Fruit fly (Drosophila melanogaster): ENCODE data around the gene sol.
A peak's percentile ranks its signal among the peaks of the same experiment; 100 is the strongest.

The sol gene

dm6 chrX:21369149-21369988 lies 19.3 kb downstream of the sol start:
- TF ChIP-seq CG5204 (GFP tag; optimal IDR thresholded peaks at IDR 0.05) (peak; percentile 5), tj (GFP tag; optimal IDR thresholded peaks at IDR 0.05) (peak; percentile 30), CG14711 (tag; optimal IDR thresholded peaks at IDR 0.05) (no peak), CG1620 (GFP tag; optimal IDR thresholded peaks at IDR 0.05) (peak; percentile 27), CG33017 (tag; optimal IDR thresholded peaks at IDR 0.05) (no peak), ovo (GFP tag; optimal IDR thresholded peaks at IDR 0.05) (peak; percentile 6), cic (GFP tag; optimal IDR thresholded peaks at IDR 0.05) (no peak), CG7101 (tag; optimal IDR thresholded peaks at IDR 0.05) (peak; percentile 14), Mnt (GFP tag; optimal IDR thresholded peaks at IDR 0.05) (peak; percentile 21), CG12768 (GFP tag; optimal IDR thresholded peaks at IDR 0.05) (peak; percentile 24)

- TF ChIP-seq Mnt (GFP tag; optimal IDR thresholded peaks at IDR 0.05): peak; percentile 83
- peak; percentile 44 for TF ChIP-seq cic (GFP tag; optimal IDR thresholded peaks at IDR 0.05)
- no peak for TF ChIP-seq cnc (optimal IDR thresholded peaks at IDR 0.05)
- TF ChIP-seq ovo (GFP tag; optimal IDR thresholded peaks at IDR 0.05): peak; percentile 55
- peak; percentile 8 for TF ChIP-seq CG5204 (GFP tag; optimal IDR thresholded peaks at IDR 0.05)
- peak; percentile 51 for TF ChIP-seq kay (GFP tag; ENCODE audit: borderline replicate concordance)
- no peak for TF ChIP-seq CG7045 (GFP tag; optimal IDR thresholded peaks at IDR 0.05)
- TF ChIP-seq CG12768 (GFP tag; optimal IDR thresholded peaks at IDR 0.05): peak; percentile 36
- peak; percentile 72 for TF ChIP-seq Crg-1 (GFP tag; optimal IDR thresholded peaks at IDR 0.05)
- peak; percentile 73 for TF ChIP-seq CG7101 (tag; optimal IDR thresholded peaks at IDR 0.05)
- TF ChIP-seq CG33017 (tag; optimal IDR thresholded peaks at IDR 0.05): no peak
- peak; percentile 52 for TF ChIP-seq CG14711 (tag; optimal IDR thresholded peaks at IDR 0.05)
- no peak for TF ChIP-seq CG11617 (GFP tag; optimal IDR thresholded peaks at IDR 0.05)
- TF ChIP-seq CG1620 (GFP tag; optimal IDR thresholded peaks at IDR 0.05): peak; percentile 83
- TF ChIP-seq bab1 (GFP tag; optimal IDR thresholded peaks at IDR 0.05): no peak
- peak; percentile 17 for TF ChIP-seq toe (GFP tag; optimal IDR thresholded peaks at IDR 0.05)
- peak; percentile 77 for TF ChIP-seq Hr96 (GFP tag; optimal IDR thresholded peaks at IDR 0.05)
- TF ChIP-seq pad (GFP tag; optimal IDR thresholded peaks at IDR 0.05): peak; percentile 84
- peak; percentile 40 for TF ChIP-seq Clk (GFP tag; optimal IDR thresholded peaks at IDR 0.05)
- TF ChIP-seq tj (GFP tag; optimal IDR thresholded peaks at IDR 0.05): no peak
Observed at dm6 chrX:21373659-21374426, 23.8 kb downstream of the sol start, which contains the start of gene slgA. Gene slgA (plus strand): TSS chrX:21374002.

- TF ChIP-seq Hr96 (GFP tag; optimal IDR thresholded peaks at IDR 0.05) (no peak), cnc (optimal IDR thresholded peaks at IDR 0.05) (no peak), kay (GFP tag; ENCODE audit: borderline replicate concordance) (no peak), Clk (GFP tag; optimal IDR thresholded peaks at IDR 0.05) (no peak), tj (GFP tag; optimal IDR thresholded peaks at IDR 0.05) (peak; percentile 16), Mnt (GFP tag; optimal IDR thresholded peaks at IDR 0.05) (peak; percentile 17), CG7045 (GFP tag; optimal IDR thresholded peaks at IDR 0.05) (no peak), ovo (GFP tag; optimal IDR thresholded peaks at IDR 0.05) (no peak), Crg-1 (GFP tag; optimal IDR thresholded peaks at IDR 0.05) (peak; percentile 1), bab1 (GFP tag; optimal IDR thresholded peaks at IDR 0.05) (peak; percentile 84), CG11617 (GFP tag; optimal IDR thresholded peaks at IDR 0.05) (no peak), toe (GFP tag; optimal IDR thresholded peaks at IDR 0.05) (no peak), pad (GFP tag; optimal IDR thresholded peaks at IDR 0.05) (no peak), CG12768 (GFP tag; optimal IDR thresholded peaks at IDR 0.05) (no peak), cic (GFP tag; optimal IDR thresholded peaks at IDR 0.05) (no peak), CG5204 (GFP tag; optimal IDR thresholded peaks at IDR 0.05) (no peak), CG14711 (tag; optimal IDR thresholded peaks at IDR 0.05) (peak; percentile 55), CG1620 (GFP tag; optimal IDR thresholded peaks at IDR 0.05) (no peak), CG33017 (tag; optimal IDR thresholded peaks at IDR 0.05) (peak; percentile 26), CG7101 (tag; optimal IDR thresholded peaks at IDR 0.05) (peak; percentile 35)
Observed at dm6 chrX:21375595-21376047, 25.5 kb downstream of the sol start.

- TF ChIP-seq ovo (GFP tag; optimal IDR thresholded peaks at IDR 0.05) (no peak), CG5204 (GFP tag; optimal IDR thresholded peaks at IDR 0.05) (no peak), Hr96 (GFP tag; optimal IDR thresholded peaks at IDR 0.05) (no peak), toe (GFP tag; optimal IDR thresholded peaks at IDR 0.05) (no peak)
Observed at dm6 chrX:21378344-21378882, 28.3 kb downstream of the sol start.

dm6 chrX:21387695-21388094 lies 37.6 kb downstream of the sol start, which contains the start of gene Ddx56:
Gene Ddx56 (minus strand): TSS chrX:21387946.
- peak; percentile 54 for TF ChIP-seq Mnt (GFP tag; optimal IDR thresholded peaks at IDR 0.05)
- no peak for TF ChIP-seq tj (GFP tag; optimal IDR thresholded peaks at IDR 0.05)
- no peak for TF ChIP-seq cnc (optimal IDR thresholded peaks at IDR 0.05)
- no peak for TF ChIP-seq kay (GFP tag; ENCODE audit: borderline replicate concordance)

- TF ChIP-seq cnc (optimal IDR thresholded peaks at IDR 0.05) (no peak), tj (GFP tag; optimal IDR thresholded peaks at IDR 0.05) (no peak), CG11617 (GFP tag; optimal IDR thresholded peaks at IDR 0.05) (no peak), CG5204 (GFP tag; optimal IDR thresholded peaks at IDR 0.05) (no peak), CG12768 (GFP tag; optimal IDR thresholded peaks at IDR 0.05) (no peak), CG14711 (tag; optimal IDR thresholded peaks at IDR 0.05) (no peak), CG7101 (tag; optimal IDR thresholded peaks at IDR 0.05) (no peak), Crg-1 (GFP tag; optimal IDR thresholded peaks at IDR 0.05) (no peak), CG1620 (GFP tag; optimal IDR thresholded peaks at IDR 0.05) (no peak), bab1 (GFP tag; optimal IDR thresholded peaks at IDR 0.05) (no peak), Hr96 (GFP tag; optimal IDR thresholded peaks at IDR 0.05) (no peak), CG33017 (tag; optimal IDR thresholded peaks at IDR 0.05) (no peak), kay (GFP tag; ENCODE audit: borderline replicate concordance) (no peak), ovo (GFP tag; optimal IDR thresholded peaks at IDR 0.05) (no peak), Clk (GFP tag; optimal IDR thresholded peaks at IDR 0.05) (no peak), Mnt (GFP tag; optimal IDR thresholded peaks at IDR 0.05) (no peak), pad (GFP tag; optimal IDR thresholded peaks at IDR 0.05) (no peak), toe (GFP tag; optimal IDR thresholded peaks at IDR 0.05) (no peak)
Observed at dm6 chrX:21388734-21389133, 38.7 kb downstream of the sol start, which contains the start of gene mst. Gene mst (plus strand): TSS chrX:21388977.
